Worm (Caenorhabditis elegans): ENCODE results near the gene ipla-1.

The ipla-1 gene

ce11 chrII:4603035-4603434 lies 1.9 kb upstream of the ipla-1 start, which contains the start of gene F35D11.4 (continued):
- TF ChIP-seq madf-9 (GFP tag; conservative IDR thresholded peaks at IDR 0.05) = peak; percentile 65
- TF ChIP-seq fos-1 (tag; optimal IDR thresholded peaks at IDR 0.05) = no peak
- no peak for TF ChIP-seq ztf-11 (tag; optimal IDR thresholded peaks at IDR 0.05)
- TF ChIP-seq mes-2 (tag; optimal IDR thresholded peaks at IDR 0.05; ENCODE audit: poor library complexity, severe bottlenecking) = peak; percentile 99
- peak; percentile 77 for TF ChIP-seq dmd-9 (GFP tag; IDR thresholded peaks at IDR 0.05)
- no peak for TF ChIP-seq fkh-10 (GFP tag; optimal IDR thresholded peaks at IDR 0.05)
- peak; percentile 53 for TF ChIP-seq nhr-77 (tag; optimal IDR thresholded peaks at IDR 0.05)
- peak; percentile 94 for TF ChIP-seq dpl-1 (GFP tag; optimal IDR thresholded peaks at IDR 0.05)
- no peak for TF ChIP-seq nhr-237 (tag; optimal IDR thresholded peaks at IDR 0.05)
- TF ChIP-seq lim-7 (GFP tag; IDR thresholded peaks at IDR 0.05) = no peak
- no peak for TF ChIP-seq egl-43 (GFP tag; IDR thresholded peaks at IDR 0.05)
- TF ChIP-seq mep-1 (tag; optimal IDR thresholded peaks at IDR 0.05) = peak; percentile 70
- TF ChIP-seq T20F7.1 (GFP tag; optimal IDR thresholded peaks at IDR 0.05) = peak; percentile 18
- peak; percentile 60 for TF ChIP-seq rbr-2 (tag; optimal IDR thresholded peaks at IDR 0.05)
- TF ChIP-seq F37D6.2 (tag; optimal IDR thresholded peaks at IDR 0.05) = peak; percentile 6
- TF ChIP-seq hif-1 (tag; optimal IDR thresholded peaks at IDR 0.05) = peak in 1 of 2 experiments; percentile 89
- TF ChIP-seq Y75B8A.6 (GFP tag; IDR thresholded peaks at IDR 0.05) = no peak
- TF ChIP-seq lin-13 (GFP tag; optimal IDR thresholded peaks at IDR 0.05) = peak; percentile 35
- TF ChIP-seq lin-15B (tag; optimal IDR thresholded peaks at IDR 0.05) = no peak
- peak in 1 of 2 experiments; percentile 7 for TF ChIP-seq mdl-1 (tag; optimal IDR thresholded peaks at IDR 0.05)
- TF ChIP-seq aha-1 (tag) = peak; percentile 99
- no peak for TF ChIP-seq nhr-102 (tag; optimal IDR thresholded peaks at IDR 0.05)
- peak; percentile 95 for TF ChIP-seq ZK337.2 (GFP tag; IDR thresholded peaks at IDR 0.05)
- 0 out of 2 replicates have a peak, but pooled peaks have one; percentile 35 for TF ChIP-seq tra-1 (GFP tag; IDR thresholded peaks at IDR 0.05)
- TF ChIP-seq ctbp-1 (GFP tag; IDR thresholded peaks at IDR 0.05) = no peak
- TF ChIP-seq ama-1 (optimal IDR thresholded peaks at IDR 0.05) = no peak
- TF ChIP-seq ceh-28 (tag; optimal IDR thresholded peaks at IDR 0.05) = no peak
- peak; percentile 15 for TF ChIP-seq nhr-11 (tag; optimal IDR thresholded peaks at IDR 0.05)
- peak; percentile 65 for TF ChIP-seq lin-38 (GFP tag; IDR thresholded peaks at IDR 0.05)
- TF ChIP-seq T26A8.4 (GFP tag; IDR thresholded peaks at IDR 0.05) = peak; percentile 29; the same call in 1 of the 2 replicates
- no peak for TF ChIP-seq F49E8.2 (tag; optimal IDR thresholded peaks at IDR 0.05; ENCODE audit: borderline replicate concordance)
- TF ChIP-seq Y48G9A.11 (GFP tag; IDR thresholded peaks at IDR 0.05) = peak; percentile 69
- no peak for TF ChIP-seq nhr-76 (tag; optimal IDR thresholded peaks at IDR 0.05)
- peak; percentile 56; the same call in 1 of the 2 replicates for TF ChIP-seq ceh-20 (GFP tag; IDR thresholded peaks at IDR 0.05)
- TF ChIP-seq hmg-1.1 (GFP tag; IDR thresholded peaks at IDR 0.05) = peak; percentile 46; the same call in 1 of the 2 replicates
- no peak for TF ChIP-seq set-16 (GFP tag; IDR thresholded peaks at IDR 0.05)
- no peak for TF ChIP-seq zfp-3 (GFP tag; conservative IDR thresholded peaks at IDR 0.05)
- peak; percentile 55 for TF ChIP-seq hlh-30 (tag; optimal IDR thresholded peaks at IDR 0.05; ENCODE audit: insufficient read depth)
- TF ChIP-seq tag-97 (GFP tag; IDR thresholded peaks at IDR 0.05) = 0 out of 2 replicates have a peak, but pooled peaks have one; percentile 55
- no peak for TF ChIP-seq egl-27 (tag; optimal IDR thresholded peaks at IDR 0.05)
- TF ChIP-seq pha-4 (GFP tag; IDR thresholded peaks at IDR 0.05) = peak; percentile 20; the same call in 1 of the 2 replicates
- no peak for TF ChIP-seq pha-4 (tag; optimal IDR thresholded peaks at IDR 0.05)
- peak; percentile 78 for TF ChIP-seq nhr-6 (tag; optimal IDR thresholded peaks at IDR 0.05)
- no peak for TF ChIP-seq lir-3 (tag; optimal IDR thresholded peaks at IDR 0.05)
- TF ChIP-seq ztf-7 (tag; optimal IDR thresholded peaks at IDR 0.05) = no peak
- 0 out of 2 replicates have a peak, but pooled peaks have one; percentile 19 for TF ChIP-seq mxl-2 (GFP tag; conservative IDR thresholded peaks at IDR 0.05)
- TF ChIP-seq cey-2 (tag; optimal IDR thresholded peaks at IDR 0.05; ENCODE audit: borderline replicate concordance, insufficient read depth) = no peak
- peak; percentile 82 for TF ChIP-seq dmd-6 (GFP tag; IDR thresholded peaks at IDR 0.05)
- TF ChIP-seq unc-130 (GFP tag; optimal IDR thresholded peaks at IDR 0.05) = peak; percentile 89
- no peak for TF ChIP-seq daf-8 (GFP tag; IDR thresholded peaks at IDR 0.05)
